Fruit fly (Drosophila melanogaster): Measurements from ENCODE around the gene CG43051.

The CG43051 gene

dm6 chr2L:12475308-12475707, 32.4 kb upstream of the CG43051 start:
- peak; percentile 81 for TF ChIP-seq noc (tag; optimal IDR thresholded peaks at IDR 0.05)

- no peak for TF ChIP-seq noc (tag; optimal IDR thresholded peaks at IDR 0.05)
Observed at dm6 chr2L:12476115-12476514, 31.6 kb upstream of the CG43051 start.

dm6 chr2L:12478494-12478893, 29.2 kb upstream of the CG43051 start:
- TF ChIP-seq noc (tag; optimal IDR thresholded peaks at IDR 0.05) = no peak

dm6 chr2L:12479994-12480393, 27.7 kb upstream of the CG43051 start:
- TF ChIP-seq noc (tag; optimal IDR thresholded peaks at IDR 0.05) = no peak

dm6 chr2L:12480846-12481245, 26.9 kb upstream of the CG43051 start:
- no peak for TF ChIP-seq noc (tag; optimal IDR thresholded peaks at IDR 0.05)

dm6 chr2L:12481758-12482157, 26.0 kb upstream of the CG43051 start:
- no peak for TF ChIP-seq noc (tag; optimal IDR thresholded peaks at IDR 0.05)

- no peak for TF ChIP-seq noc (tag; optimal IDR thresholded peaks at IDR 0.05)
Observed at dm6 chr2L:12482723-12483342, 24.9 kb upstream of the CG43051 start.

dm6 chr2L:12483519-12483865, 24.2 kb upstream of the CG43051 start:
- no peak for TF ChIP-seq noc (tag; optimal IDR thresholded peaks at IDR 0.05)

- TF ChIP-seq noc (tag; optimal IDR thresholded peaks at IDR 0.05) = peak; percentile 85
Observed at dm6 chr2L:12483866-12484554, 23.7 kb upstream of the CG43051 start.

dm6 chr2L:12485897-12486615, 21.7 kb upstream of the CG43051 start:
- TF ChIP-seq noc (tag; optimal IDR thresholded peaks at IDR 0.05) = no peak

dm6 chr2L:12487311-12487710, 20.4 kb upstream of the CG43051 start:
- TF ChIP-seq noc (tag; optimal IDR thresholded peaks at IDR 0.05) = no peak

- TF ChIP-seq noc (tag; optimal IDR thresholded peaks at IDR 0.05) = no peak
Observed at dm6 chr2L:12487823-12488222, 19.9 kb upstream of the CG43051 start.

dm6 chr2L:12489470-12489869, 18.3 kb upstream of the CG43051 start:
- TF ChIP-seq noc (tag; optimal IDR thresholded peaks at IDR 0.05) = no peak

- TF ChIP-seq noc (tag; optimal IDR thresholded peaks at IDR 0.05) = no peak
Observed at dm6 chr2L:12493101-12493770, 14.5 kb upstream of the CG43051 start.

dm6 chr2L:12493771-12494317, 13.9 kb upstream of the CG43051 start:
- TF ChIP-seq noc (tag; optimal IDR thresholded peaks at IDR 0.05) = peak; percentile 81

dm6 chr2L:12495196-12495595, 12.5 kb upstream of the CG43051 start:
- no peak for TF ChIP-seq noc (tag; optimal IDR thresholded peaks at IDR 0.05)
